Worm (Caenorhabditis elegans) whole organism, midembryonic: ENCODE measurements around the gene T05A7.11.

Source experiments
- flt-1 ChIP-seq: fragments of 200-800 bp; sonication (Bioruptor generic); IDR thresholded peaks from 2 replicates; pipeline ENCODE4 v1.3.6; 2022; ENCODE audit warnings: missing genetic modification characterization, missing compliant biosample characterization
- klf-2 ChIP-seq: fragments of 200-800 bp; sonication (Bioruptor generic); conservative IDR thresholded peaks from 2 replicates; pipeline ENCODE4 v1.3.6; 2022; ENCODE audit warnings: missing genetic modification reagents, missing genetic modification characterization, missing compliant biosample characterization
- ref-1 ChIP-seq: fragments of 200-800 bp; sonication (Bioruptor generic); conservative IDR thresholded peaks from 2 replicates; pipeline ENCODE4 v1.3.6; 2022; ENCODE audit warnings: missing genetic modification reagents, missing genetic modification characterization, missing compliant biosample characterization
- tab-1 ChIP-seq: fragments of 200-800 bp; sonication (Bioruptor generic); IDR thresholded peaks from 2 replicates; pipeline ENCODE4 v1.3.6; 2022; ENCODE audit warnings: missing genetic modification characterization, missing compliant biosample characterization

ce11 chrII:4619700-4620099 is 45.6 kb downstream of the T05A7.11 start, which contains the start of gene clec-138:
- TF ChIP-seq ref-1 (GFP tag; lab: Robert Waterston, UW), result no peak
- no peak for TF ChIP-seq flt-1 (GFP tag; lab: Robert Waterston, UW)
- TF ChIP-seq klf-2 (GFP tag; lab: Robert Waterston, UW), result no peak
- no peak for TF ChIP-seq tab-1
